Worm (Caenorhabditis elegans) whole organism, late embryonic: ENCODE data around the gene Y55F3AM.21.

ENCODE experiments used
- Y22D7AL.16 ChIP-seq: sonication (generic microtip); optimal IDR thresholded peaks from 2 replicates; lab custom pipeline; 2016; ENCODE audit warnings: missing genetic modification characterization, missing compliant biosample characterization
- elt-2 ChIP-seq: sonication (generic microtip); optimal IDR thresholded peaks from 2 replicates; lab custom pipeline; 2016; ENCODE audit warnings: missing genetic modification reagents, missing genetic modification characterization, missing compliant biosample characterization
- elt-4 ChIP-seq: sonication (generic microtip); optimal IDR thresholded peaks from 2 replicates; lab custom pipeline; 2016; ENCODE audit warnings: missing genetic modification characterization, missing compliant biosample characterization
- hlh-15 ChIP-seq: sonication (generic microtip); optimal IDR thresholded peaks from 2 replicates; lab custom pipeline; 2016; ENCODE audit warnings: missing genetic modification characterization, missing compliant biosample characterization
- hlh-6 ChIP-seq: sonication (generic microtip); optimal IDR thresholded peaks from 2 replicates; lab custom pipeline; 2016; ENCODE audit warnings: missing genotype, missing genetic modification characterization, missing compliant biosample characterization
- nhr-11 ChIP-seq: fragments of 150-350 bp; optimal IDR thresholded peaks from 2 replicates; lab custom pipeline; 2014; ENCODE audit warnings: missing biosample characterization, missing genetic modification characterization

ce11 chrIV:1068730-1069244 is 17.3 kb upstream of the Y55F3AM.21 start:
- TF ChIP-seq hlh-6 (no peak), hlh-15 (tag; lab: Kevin White, UChicago) (no peak), nhr-11 (tag; lab: Kevin White, UChicago) (no peak), Y22D7AL.16 (tag; lab: Kevin White, UChicago) (no peak), elt-4 (tag; lab: Kevin White, UChicago) (no peak), elt-2 (no peak)
